Worm (Caenorhabditis elegans) whole organism, L4 larva: Measurements from ENCODE around the gene klf-3.

ENCODE experiments used
- aha-1 ChIP-seq: fragments of 150-350 bp; peaks from one replicate; lab custom pipeline; 2014; ENCODE audit warnings: missing biosample characterization, missing genetic modification characterization
- egl-27 ChIP-seq: sonication (generic microtip); optimal IDR thresholded peaks from 3 replicates; lab custom pipeline; 2017; ENCODE audit warnings: missing biosample characterization, missing genetic modification reagents, missing genetic modification characterization
- fkh-10 ChIP-seq: fragments of 150-350 bp; optimal IDR thresholded peaks from 2 replicates; lab custom pipeline; 2014; ENCODE audit warnings: missing biosample characterization, missing genetic modification reagents, missing genetic modification characterization
- lin-39 ChIP-seq: fragments of 150-350 bp; optimal IDR thresholded peaks from 2 replicates; lab custom pipeline; 2014; ENCODE audit warnings: missing biosample characterization, missing genetic modification reagents, missing genetic modification characterization
- mdt-29 ChIP-seq: fragments of 200-800 bp; sonication (Bioruptor generic); IDR thresholded peaks from 2 replicates; pipeline ENCODE4 v1.3.6; 2022; ENCODE audit warnings: missing genetic modification reagents, missing genetic modification characterization, missing compliant biosample characterization
- mep-1 ChIP-seq: fragments of 150-350 bp; sonication (generic microtip); optimal IDR thresholded peaks from 3 replicates; lab custom pipeline; 2014; ENCODE audit warnings: missing biosample characterization, missing genetic modification characterization
- pqm-1 ChIP-seq: sonication (generic microtip); optimal IDR thresholded peaks from 2 replicates; lab custom pipeline; 2017; ENCODE audit warnings: missing biosample characterization, missing genetic modification characterization
- rbr-2 ChIP-seq: sonication (generic microtip); optimal IDR thresholded peaks from 2 replicates; lab custom pipeline; 2016; ENCODE audit warnings: missing genotype, missing genetic modification characterization, missing compliant biosample characterization
- snpc-4 ChIP-seq: fragments of 150-350 bp; optimal IDR thresholded peaks from 2 replicates; lab custom pipeline; 2014; ENCODE audit warnings: missing biosample characterization, missing genetic modification characterization
- unc-39 ChIP-seq: sonication (generic microtip); optimal IDR thresholded peaks from 2 replicates; lab custom pipeline; 2017; ENCODE audit warnings: missing biosample characterization, missing genetic modification characterization

DNA sequence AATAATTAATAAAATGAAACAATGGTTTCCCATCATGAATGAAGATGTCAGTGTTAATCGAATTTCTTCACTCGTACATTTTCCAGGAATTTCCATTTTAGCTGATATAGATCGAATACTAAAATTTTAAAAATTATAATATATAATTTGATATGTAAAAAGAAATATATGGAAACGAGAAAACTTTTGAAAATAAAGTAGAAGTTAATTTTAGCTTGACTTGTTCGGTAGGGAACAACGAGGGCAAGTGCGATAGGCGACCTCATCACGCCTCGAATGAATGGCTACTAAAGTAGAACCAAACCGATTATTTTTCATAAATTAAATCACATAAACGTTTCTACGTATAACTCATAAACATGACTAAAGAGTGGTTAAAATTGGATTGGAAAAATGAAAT lies 38.3 kb upstream of the klf-3 start, which contains the start of gene sra-31:
- TF ChIP-seq mep-1 (no peak), snpc-4 (tag; lab: Kevin White, UChicago) (no peak), aha-1 (tag; lab: Kevin White, UChicago) (no peak), egl-27 (no peak), rbr-2 (tag; lab: Kevin White, UChicago) (no peak), pqm-1 (tag; lab: Kevin White, UChicago) (no peak), lin-39 (no peak), mdt-29 (GFP tag; lab: Robert Waterston, UW) (no peak), fkh-10 (GFP tag; lab: Kevin White, UChicago) (no peak), unc-39 (tag; lab: Kevin White, UChicago) (no peak)
